Worm (Caenorhabditis elegans): ENCODE measurements around the gene pat-3.

pat-3 gene

ce11 chrIII:3862918-3863385 lies 51.0 kb downstream of the pat-3 start, which contains the start of gene brc-1 (continued):
- TF ChIP-seq hif-1 (tag; optimal IDR thresholded peaks at IDR 0.05), result peak; percentile 33 to 90
- peak; percentile 1 for TF ChIP-seq ztf-7 (tag; optimal IDR thresholded peaks at IDR 0.05)
- peak; percentile 92 for TF ChIP-seq ctbp-1 (GFP tag; IDR thresholded peaks at IDR 0.05)
- no peak for TF ChIP-seq sdz-12 (GFP tag; optimal IDR thresholded peaks at IDR 0.05)
- TF ChIP-seq set-16 (GFP tag; IDR thresholded peaks at IDR 0.05), result peak; percentile 98
